Fruit fly (Drosophila melanogaster): Measurements from ENCODE around the gene CG4957.

Gene CG4957

dm6 chr2L:10276436-10276835 lies 7.8 kb downstream of the CG4957 start:
- TF ChIP-seq h (GFP tag; optimal IDR thresholded peaks at IDR 0.05) = no peak
- TF ChIP-seq Abd-B (GFP tag; optimal IDR thresholded peaks at IDR 0.05) = no peak
- TF ChIP-seq sage (GFP tag; optimal IDR thresholded peaks at IDR 0.05) = no peak
- TF ChIP-seq psq (GFP tag; optimal IDR thresholded peaks at IDR 0.05) = peak; percentile 18
- no peak for TF ChIP-seq ey (GFP tag; optimal IDR thresholded peaks at IDR 0.05)
- no peak for TF ChIP-seq Sp1 (GFP tag; optimal IDR thresholded peaks at IDR 0.05)

dm6 chr2L:10276846-10277245 lies 8.2 kb downstream of the CG4957 start:
- TF ChIP-seq Dfd (GFP tag; optimal IDR thresholded peaks at IDR 0.05) (no peak), OdsH (GFP tag; optimal IDR thresholded peaks at IDR 0.05) (peak; percentile 60), pan (optimal IDR thresholded peaks at IDR 0.05) (no peak), HLH106 (tag; optimal IDR thresholded peaks at IDR 0.05) (no peak), dsf (GFP tag; optimal IDR thresholded peaks at IDR 0.05; ENCODE audit: borderline replicate concordance) (no peak), woc (GFP tag; optimal IDR thresholded peaks at IDR 0.05) (no peak), Jra (GFP tag; optimal IDR thresholded peaks at IDR 0.05) (peak; percentile 40), h (GFP tag; optimal IDR thresholded peaks at IDR 0.05) (no peak), CG32264 (GFP tag; optimal IDR thresholded peaks at IDR 0.05) (no peak), brk (GFP tag; optimal IDR thresholded peaks at IDR 0.05) (no peak), Sp1 (GFP tag; optimal IDR thresholded peaks at IDR 0.05) (no peak), Abd-B (GFP tag; optimal IDR thresholded peaks at IDR 0.05) (no peak), jim (GFP tag; optimal IDR thresholded peaks at IDR 0.05) (no peak), Hnf4 (GFP tag; optimal IDR thresholded peaks at IDR 0.05) (peak; percentile 58), Hr83 (GFP tag; optimal IDR thresholded peaks at IDR 0.05; ENCODE audit: poor library complexity, severe bottlenecking) (no peak), fru (GFP tag; optimal IDR thresholded peaks at IDR 0.05) (no peak), psq (GFP tag; optimal IDR thresholded peaks at IDR 0.05) (peak; percentile 33), dmrt93B (GFP tag; optimal IDR thresholded peaks at IDR 0.05) (no peak), GATAd (GFP tag; optimal IDR thresholded peaks at IDR 0.05) (no peak), rgr (GFP tag; optimal IDR thresholded peaks at IDR 0.05) (no peak), br (GFP tag; optimal IDR thresholded peaks at IDR 0.05) (no peak), dl (GFP tag; optimal IDR thresholded peaks at IDR 0.05; ENCODE audit: insufficient read depth in 1 of 2, partially characterized antibody in 2 of 2) (no peak), CG9705 (GFP tag; optimal IDR thresholded peaks at IDR 0.05) (no peak), ey (GFP tag; optimal IDR thresholded peaks at IDR 0.05) (peak; percentile 66), Mio (GFP tag; optimal IDR thresholded peaks at IDR 0.05) (no peak), CrebA (GFP tag; optimal IDR thresholded peaks at IDR 0.05; ENCODE audit: borderline replicate concordance) (no peak), sv (GFP tag; optimal IDR thresholded peaks at IDR 0.05) (no peak), Rel (GFP tag; optimal IDR thresholded peaks at IDR 0.05) (no peak), Rel (tag; optimal IDR thresholded peaks at IDR 0.05) (no peak), N (GFP tag; optimal IDR thresholded peaks at IDR 0.05) (peak; percentile 9), Vsx2 (GFP tag; optimal IDR thresholded peaks at IDR 0.05; ENCODE audit: partially characterized antibody) (no peak), foxo (GFP tag; optimal IDR thresholded peaks at IDR 0.05) (peak; percentile 14 to 54), usp (GFP tag; optimal IDR thresholded peaks at IDR 0.05) (no peak), lola (GFP tag; optimal IDR thresholded peaks at IDR 0.05) (no peak), Hr78 (GFP tag; optimal IDR thresholded peaks at IDR 0.05) (no peak), tai (GFP tag; optimal IDR thresholded peaks at IDR 0.05) (peak; percentile 52), sage (GFP tag; optimal IDR thresholded peaks at IDR 0.05) (no peak), Dif (GFP tag; optimal IDR thresholded peaks at IDR 0.05; ENCODE audit: partially characterized antibody) (no peak), Myc (optimal IDR thresholded peaks at IDR 0.05) (no peak)

DNA sequence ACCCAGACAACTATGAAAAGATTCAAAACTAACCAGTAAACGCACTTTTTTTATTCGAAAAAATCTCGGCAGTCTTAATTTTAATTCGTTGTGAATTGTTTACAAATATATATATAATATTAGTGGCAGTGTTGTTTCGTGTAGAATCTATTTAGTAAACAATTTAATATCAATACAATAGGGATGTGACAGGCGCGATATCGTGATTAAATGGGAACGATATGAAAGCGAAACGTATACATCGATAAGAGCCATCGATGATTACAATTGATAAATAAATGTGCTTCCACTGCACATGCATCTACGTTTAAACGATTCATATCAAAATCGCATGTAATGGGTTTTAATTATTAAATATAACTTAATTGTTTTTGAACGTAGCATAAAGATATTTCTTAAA lies 8.7 kb downstream of the CG4957 start:
- TF ChIP-seq Sp1 (GFP tag; optimal IDR thresholded peaks at IDR 0.05) (no peak), pan (optimal IDR thresholded peaks at IDR 0.05) (no peak), Hnf4 (GFP tag; optimal IDR thresholded peaks at IDR 0.05) (no peak), dmrt93B (GFP tag; optimal IDR thresholded peaks at IDR 0.05) (no peak), br (GFP tag; optimal IDR thresholded peaks at IDR 0.05) (no peak), HLH106 (tag; optimal IDR thresholded peaks at IDR 0.05) (no peak), Vsx2 (GFP tag; optimal IDR thresholded peaks at IDR 0.05; ENCODE audit: partially characterized antibody) (no peak), rgr (GFP tag; optimal IDR thresholded peaks at IDR 0.05) (no peak), CrebA (GFP tag; optimal IDR thresholded peaks at IDR 0.05; ENCODE audit: borderline replicate concordance) (no peak), sv (GFP tag; optimal IDR thresholded peaks at IDR 0.05) (no peak), fru (GFP tag; optimal IDR thresholded peaks at IDR 0.05) (no peak), Jra (GFP tag; optimal IDR thresholded peaks at IDR 0.05) (no peak), Abd-B (GFP tag; optimal IDR thresholded peaks at IDR 0.05) (no peak), Rel (GFP tag; optimal IDR thresholded peaks at IDR 0.05) (no peak), Rel (tag; optimal IDR thresholded peaks at IDR 0.05) (no peak), woc (GFP tag; optimal IDR thresholded peaks at IDR 0.05) (peak; percentile 27), brk (GFP tag; optimal IDR thresholded peaks at IDR 0.05) (peak; percentile 12), foxo (GFP tag; optimal IDR thresholded peaks at IDR 0.05) (no peak), Hr83 (GFP tag; optimal IDR thresholded peaks at IDR 0.05; ENCODE audit: poor library complexity, severe bottlenecking) (peak; percentile 74)

All from whole organism, wandering third instar larva.